Fruit fly (Drosophila melanogaster): Measurements from ENCODE around the gene Cdep.

dm6 chr3R:4960898-4961819 lies 50.8 kb downstream of the Cdep start, which contains the start of gene Jhbp2:
- TF ChIP-seq CG8478 (optimal IDR thresholded peaks at IDR 0.05) = no peak
- TF ChIP-seq CTCF (optimal IDR thresholded peaks at IDR 0.05) = no peak
